Worm (Caenorhabditis elegans): ENCODE results near the gene T10H10.2.

ce11 chrX:2330494-2330893 is 35.9 kb downstream of the T10H10.2 start:
- TF ChIP-seq tbx-2 (tag; optimal IDR thresholded peaks at IDR 0.05) = no peak
- TF ChIP-seq nhr-232 (tag; optimal IDR thresholded peaks at IDR 0.05) = no peak
- TF ChIP-seq nfya-1 (tag; optimal IDR thresholded peaks at IDR 0.05) = no peak
- TF ChIP-seq lim-6 (tag; optimal IDR thresholded peaks at IDR 0.05) = no peak
- no peak for TF ChIP-seq elt-2 (tag; optimal IDR thresholded peaks at IDR 0.05)
- no peak for TF ChIP-seq unc-55 (GFP tag; optimal IDR thresholded peaks at IDR 0.05)
- peak; percentile 42 for TF ChIP-seq ref-2 (tag; optimal IDR thresholded peaks at IDR 0.05)
- TF ChIP-seq T23F11.4 (GFP tag; optimal IDR thresholded peaks at IDR 0.05) = no peak
- TF ChIP-seq unc-42 (tag; optimal IDR thresholded peaks at IDR 0.05) = no peak
- TF ChIP-seq dmd-4 (tag; optimal IDR thresholded peaks at IDR 0.05; ENCODE audit: borderline replicate concordance) = no peak
- no peak for TF ChIP-seq fkh-10 (GFP tag; optimal IDR thresholded peaks at IDR 0.05)
